Worm (Caenorhabditis elegans): ENCODE data around the gene ZK287.4.

ZK287.4 gene

DNA sequence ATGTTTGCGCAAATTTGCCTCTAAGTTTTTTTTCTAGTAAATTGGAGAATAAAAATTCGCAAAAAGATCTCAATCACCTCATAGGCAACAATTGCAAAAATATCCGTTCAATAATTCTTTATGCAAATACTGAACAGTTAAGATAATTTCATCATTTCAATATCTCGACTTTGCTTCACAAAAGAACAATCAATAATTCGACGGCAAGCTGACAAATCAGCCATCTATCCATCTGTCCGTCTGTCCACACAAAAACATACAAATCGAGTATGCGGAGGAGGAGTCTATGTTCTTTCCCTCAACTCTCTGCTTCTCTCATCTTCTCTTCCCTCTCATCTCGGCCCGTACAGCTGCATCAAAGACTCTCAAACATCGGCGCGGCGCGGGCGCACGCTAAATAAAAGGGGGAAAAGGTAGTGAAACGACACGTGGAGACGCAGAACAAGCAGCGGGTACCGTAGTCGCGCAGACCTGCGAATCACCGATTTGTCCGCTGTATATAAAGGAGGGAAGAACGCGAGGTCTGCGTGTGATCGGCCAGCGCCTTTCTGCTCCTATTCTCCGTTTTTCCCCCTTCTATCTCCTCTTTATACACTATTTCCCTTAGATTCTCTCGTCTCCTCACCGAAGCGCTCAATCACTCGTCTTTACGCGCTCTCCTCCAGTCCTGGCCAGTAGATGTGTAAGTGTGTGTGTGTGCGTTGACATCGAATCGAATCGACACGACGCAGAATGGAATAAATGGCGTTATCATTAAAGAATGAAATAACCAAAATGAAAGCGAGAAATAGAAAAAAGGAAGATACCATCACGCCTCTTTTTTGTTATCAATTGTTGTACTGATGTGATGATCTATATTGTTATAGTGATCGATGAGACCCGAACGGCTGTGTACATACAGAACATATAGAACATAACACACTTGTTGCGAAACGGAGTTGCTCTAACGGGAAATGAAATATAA is 45.6 kb upstream of the ZK287.4 start (continued):
- TF ChIP-seq nhr-21 (tag; optimal IDR thresholded peaks at IDR 0.05), result peak; percentile 96
- TF ChIP-seq zag-1 (tag; optimal IDR thresholded peaks at IDR 0.05), result peak; percentile 93
- TF ChIP-seq blmp-1 (tag; optimal IDR thresholded peaks at IDR 0.05; ENCODE audit: insufficient read depth), result peak; percentile 76
- TF ChIP-seq ztf-1 (GFP tag; conservative IDR thresholded peaks at IDR 0.05), result 0 out of 2 replicates have a peak, but pooled peaks have one; percentile 63
- peak; percentile 80 for TF ChIP-seq lin-39 (tag; optimal IDR thresholded peaks at IDR 0.05)
- peak; percentile 99 for TF ChIP-seq ama-1 (optimal IDR thresholded peaks at IDR 0.05)
- peak; percentile 93 for TF ChIP-seq nhr-25 (tag; optimal IDR thresholded peaks at IDR 0.05)
- TF ChIP-seq snpc-4 (tag; optimal IDR thresholded peaks at IDR 0.05), result peak; percentile 79
- TF ChIP-seq Y55F3AM.14 (GFP tag; optimal IDR thresholded peaks at IDR 0.05), result peak; percentile 90
- peak; percentile 69 for TF ChIP-seq unc-39 (tag; optimal IDR thresholded peaks at IDR 0.05)
- peak; percentile 76 for TF ChIP-seq mab-5 (tag; optimal IDR thresholded peaks at IDR 0.05)

DNA sequence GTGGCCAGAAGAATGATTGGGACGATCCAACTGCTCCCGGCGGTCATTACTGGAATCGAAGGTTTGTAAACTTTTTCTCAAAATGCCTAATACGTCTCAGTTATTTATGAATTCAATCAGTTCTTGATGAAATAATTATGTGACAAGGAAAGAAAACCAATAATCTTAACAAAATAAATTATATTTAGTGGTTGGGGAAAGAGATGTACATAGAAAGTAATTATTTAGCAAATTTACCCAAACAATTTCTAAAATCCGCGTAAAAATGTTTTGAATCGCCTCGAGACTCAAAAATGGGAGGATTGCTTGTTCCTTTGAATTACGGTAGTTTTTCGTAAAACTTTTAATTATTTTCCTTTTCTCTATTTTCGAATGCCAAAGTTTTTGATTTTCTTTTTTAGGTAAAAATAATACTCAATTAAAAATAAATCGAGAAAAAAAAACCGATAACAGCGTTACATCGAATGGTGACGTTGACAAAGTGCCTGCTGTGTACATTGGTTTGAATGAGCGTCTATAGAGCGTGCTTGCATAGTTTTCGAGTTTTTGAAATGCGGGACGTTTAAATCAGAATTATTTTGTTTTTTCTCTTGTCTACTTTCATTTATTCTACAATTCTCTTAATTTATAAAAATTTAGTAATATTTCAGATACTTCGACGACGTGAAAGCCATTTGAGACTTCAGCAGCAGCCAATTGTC is 44.2 kb upstream of the ZK287.4 start, which contains the start of the genes aagr-3 and drap-1:
TSS of gene aagr-3 (minus strand) at position 51 of the 701 bp plus-strand sequence.
TSS of gene drap-1 (plus strand) at position 645 of the 701 bp plus-strand sequence.
- TF ChIP-seq nhr-129 (tag; optimal IDR thresholded peaks at IDR 0.05) (peak; percentile 77), F13H6.1 (tag; optimal IDR thresholded peaks at IDR 0.05) (peak; percentile 39), lin-13 (GFP tag; optimal IDR thresholded peaks at IDR 0.05) (peak; percentile 55), crh-2 (tag; optimal IDR thresholded peaks at IDR 0.05) (peak; percentile 90), ama-1 (optimal IDR thresholded peaks at IDR 0.05) (peak; percentile 61), unc-55 (GFP tag; optimal IDR thresholded peaks at IDR 0.05) (peak; percentile 86), ztf-11 (tag; optimal IDR thresholded peaks at IDR 0.05) (no peak), lin-11 (tag; optimal IDR thresholded peaks at IDR 0.05) (no peak), elt-1 (tag; optimal IDR thresholded peaks at IDR 0.05) (no peak), nhr-10 (tag; optimal IDR thresholded peaks at IDR 0.05) (no peak), blmp-1 (tag; optimal IDR thresholded peaks at IDR 0.05; ENCODE audit: insufficient read depth) (no peak), nhr-237 (tag; optimal IDR thresholded peaks at IDR 0.05) (no peak), nhr-6 (tag; optimal IDR thresholded peaks at IDR 0.05) (no peak), mdl-1 (tag; optimal IDR thresholded peaks at IDR 0.05) (no peak), peb-1 (tag; optimal IDR thresholded peaks at IDR 0.05) (no peak), ztf-1 (GFP tag; conservative IDR thresholded peaks at IDR 0.05) (no peak), nhr-23 (tag; optimal IDR thresholded peaks at IDR 0.05) (no peak), alr-1 (tag; optimal IDR thresholded peaks at IDR 0.05) (no peak), lin-39 (tag; optimal IDR thresholded peaks at IDR 0.05) (no peak), ceh-16 (tag; optimal IDR thresholded peaks at IDR 0.05) (no peak), snpc-4 (tag; optimal IDR thresholded peaks at IDR 0.05) (peak; percentile 42), mbf-1 (tag; optimal IDR thresholded peaks at IDR 0.05) (no peak), sem-4 (tag; optimal IDR thresholded peaks at IDR 0.05) (peak; percentile 61), ceh-82 (tag; optimal IDR thresholded peaks at IDR 0.05) (no peak), aly-2 (tag; optimal IDR thresholded peaks at IDR 0.05) (no peak), sma-3 (GFP tag; optimal IDR thresholded peaks at IDR 0.05) (peak; percentile 51), sma-9 (GFP tag; optimal IDR thresholded peaks at IDR 0.05) (peak; percentile 40), sma-9 (tag; optimal IDR thresholded peaks at IDR 0.05) (no peak), skn-1 (tag; optimal IDR thresholded peaks at IDR 0.05) (peak; percentile 25), R02D3.7 (tag; optimal IDR thresholded peaks at IDR 0.05) (no peak), mab-5 (tag; optimal IDR thresholded peaks at IDR 0.05) (peak; percentile 26), dmd-4 (tag; optimal IDR thresholded peaks at IDR 0.05) (no peak), lsy-2 (tag; optimal IDR thresholded peaks at IDR 0.05) (peak in 1 of 2 experiments; percentile 82), ztf-4 (tag; optimal IDR thresholded peaks at IDR 0.05) (peak; percentile 12), elt-3 (tag; optimal IDR thresholded peaks at IDR 0.05) (no peak), egl-27 (tag; optimal IDR thresholded peaks at IDR 0.05) (no peak), nhr-21 (tag; optimal IDR thresholded peaks at IDR 0.05) (no peak), fos-1 (tag; optimal IDR thresholded peaks at IDR 0.05) (peak; percentile 83), nhr-11 (tag; optimal IDR thresholded peaks at IDR 0.05) (no peak), C34F6.9 (tag; optimal IDR thresholded peaks at IDR 0.05) (peak; percentile 82), ZK546.5 (tag; optimal IDR thresholded peaks at IDR 0.05) (no peak), unc-39 (tag; optimal IDR thresholded peaks at IDR 0.05) (no peak), unc-62 (GFP tag; optimal IDR thresholded peaks at IDR 0.05) (no peak), nhr-12 (tag; optimal IDR thresholded peaks at IDR 0.05) (no peak), zag-1 (tag; optimal IDR thresholded peaks at IDR 0.05) (no peak), nhr-77 (tag; optimal IDR thresholded peaks at IDR 0.05) (no peak), Y55F3AM.14 (GFP tag; optimal IDR thresholded peaks at IDR 0.05) (no peak), nhr-25 (tag; optimal IDR thresholded peaks at IDR 0.05) (no peak)
